Fruit fly (Drosophila melanogaster): ENCODE data around the gene CG31606.

The CG31606 gene

dm6 chr2L:8104094-8104493, 43.3 kb upstream of the CG31606 start:
- TF ChIP-seq sage (GFP tag; optimal IDR thresholded peaks at IDR 0.05): no peak
- TF ChIP-seq brk (GFP tag; optimal IDR thresholded peaks at IDR 0.05): no peak
- no peak for TF ChIP-seq foxo (GFP tag; optimal IDR thresholded peaks at IDR 0.05)
- TF ChIP-seq woc (GFP tag; optimal IDR thresholded peaks at IDR 0.05): no peak
- peak in 1 of 2 experiments; percentile 47 for TF ChIP-seq dl (GFP tag; optimal IDR thresholded peaks at IDR 0.05; ENCODE audit: insufficient read depth in 1 of 2, partially characterized antibody in 2 of 2)
- no peak for TF ChIP-seq OdsH (GFP tag; optimal IDR thresholded peaks at IDR 0.05)
- no peak for TF ChIP-seq CrebA (GFP tag; optimal IDR thresholded peaks at IDR 0.05; ENCODE audit: borderline replicate concordance)
- TF ChIP-seq pan (optimal IDR thresholded peaks at IDR 0.05): no peak
- TF ChIP-seq dsf (GFP tag; optimal IDR thresholded peaks at IDR 0.05; ENCODE audit: borderline replicate concordance): no peak
- TF ChIP-seq Rel (GFP tag; optimal IDR thresholded peaks at IDR 0.05): no peak
- TF ChIP-seq Rel (tag; optimal IDR thresholded peaks at IDR 0.05): no peak
- TF ChIP-seq Sp1 (GFP tag; optimal IDR thresholded peaks at IDR 0.05): no peak
- no peak for TF ChIP-seq br (GFP tag; optimal IDR thresholded peaks at IDR 0.05)
- no peak for TF ChIP-seq N (GFP tag; optimal IDR thresholded peaks at IDR 0.05)
- no peak for TF ChIP-seq rgr (GFP tag; optimal IDR thresholded peaks at IDR 0.05)
- TF ChIP-seq sv (GFP tag; optimal IDR thresholded peaks at IDR 0.05): no peak
- no peak for TF ChIP-seq tai (GFP tag; optimal IDR thresholded peaks at IDR 0.05)
- TF ChIP-seq HLH106 (tag; optimal IDR thresholded peaks at IDR 0.05): no peak
- TF ChIP-seq psq (GFP tag; optimal IDR thresholded peaks at IDR 0.05): no peak
- TF ChIP-seq lola (GFP tag; optimal IDR thresholded peaks at IDR 0.05): no peak
- no peak for TF ChIP-seq Hnf4 (GFP tag; optimal IDR thresholded peaks at IDR 0.05)
- peak; percentile 97 for TF ChIP-seq Vsx2 (GFP tag; optimal IDR thresholded peaks at IDR 0.05; ENCODE audit: partially characterized antibody)
- peak; percentile 65 for TF ChIP-seq Dif (GFP tag; optimal IDR thresholded peaks at IDR 0.05; ENCODE audit: partially characterized antibody)
- no peak for TF ChIP-seq h (GFP tag; optimal IDR thresholded peaks at IDR 0.05)
- no peak for TF ChIP-seq Jra (GFP tag; optimal IDR thresholded peaks at IDR 0.05)
- no peak for TF ChIP-seq Hr78 (GFP tag; optimal IDR thresholded peaks at IDR 0.05)

- TF ChIP-seq CrebA (GFP tag; optimal IDR thresholded peaks at IDR 0.05; ENCODE audit: borderline replicate concordance) (no peak), pan (optimal IDR thresholded peaks at IDR 0.05) (no peak), tai (GFP tag; optimal IDR thresholded peaks at IDR 0.05) (no peak), Vsx2 (GFP tag; optimal IDR thresholded peaks at IDR 0.05; ENCODE audit: partially characterized antibody) (no peak), br (GFP tag; optimal IDR thresholded peaks at IDR 0.05) (no peak), psq (GFP tag; optimal IDR thresholded peaks at IDR 0.05) (no peak), Hr78 (GFP tag; optimal IDR thresholded peaks at IDR 0.05) (no peak), woc (GFP tag; optimal IDR thresholded peaks at IDR 0.05) (no peak), foxo (GFP tag; optimal IDR thresholded peaks at IDR 0.05) (no peak), Sp1 (GFP tag; optimal IDR thresholded peaks at IDR 0.05) (no peak)
Observed at dm6 chr2L:8104706-8105105, 42.7 kb upstream of the CG31606 start.

- no peak for TF ChIP-seq Jra (GFP tag; optimal IDR thresholded peaks at IDR 0.05)
- TF ChIP-seq Vsx2 (GFP tag; optimal IDR thresholded peaks at IDR 0.05; ENCODE audit: partially characterized antibody): no peak
- no peak for TF ChIP-seq CG32264 (GFP tag; optimal IDR thresholded peaks at IDR 0.05)
- no peak for TF ChIP-seq Abd-B (GFP tag; optimal IDR thresholded peaks at IDR 0.05)
Observed at dm6 chr2L:8110549-8111438, 36.6 kb upstream of the CG31606 start.

dm6 chr2L:8116632-8117193, 30.7 kb upstream of the CG31606 start:
- no peak for TF ChIP-seq HLH106 (tag; optimal IDR thresholded peaks at IDR 0.05)
- TF ChIP-seq OdsH (GFP tag; optimal IDR thresholded peaks at IDR 0.05): no peak

DNA sequence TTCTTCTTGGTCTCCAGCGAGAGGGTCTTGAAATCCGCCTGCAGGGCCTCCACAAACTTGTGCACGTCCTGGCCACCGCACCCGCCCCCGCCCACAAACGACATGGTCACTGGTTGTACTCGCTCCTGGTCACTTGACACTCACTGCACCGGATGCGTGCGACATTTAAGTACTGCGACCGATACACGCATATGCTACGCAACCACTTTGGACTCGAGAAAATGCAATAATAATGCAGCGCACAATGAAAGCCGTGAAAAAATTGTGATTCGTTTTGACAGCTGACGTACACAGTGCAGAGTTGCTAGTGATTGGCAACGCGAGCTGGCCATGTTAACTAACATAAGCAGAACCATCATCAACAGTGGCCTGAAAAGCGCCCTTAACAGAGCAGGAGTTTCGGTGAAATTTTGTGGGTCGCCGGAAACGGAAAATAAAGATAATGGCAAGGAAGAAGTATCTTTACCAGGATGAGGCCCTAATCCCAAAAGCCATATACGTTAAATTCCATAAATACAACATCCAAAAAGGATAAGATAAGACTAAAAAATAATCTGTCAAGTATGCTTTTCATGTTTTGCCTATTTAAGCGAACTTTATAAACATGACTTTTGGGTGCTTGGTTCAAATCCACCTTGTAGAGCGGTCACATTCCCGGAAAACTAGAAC, 23.6 kb upstream of the CG31606 start, which contains the start of the genes mon2 and CG8673:
mon2 (minus strand) TSS at position 300 of the 669 bp plus-strand sequence.
CG8673 (plus strand) TSS at position 619 of the 669 bp plus-strand sequence.
- TF ChIP-seq sv (GFP tag; optimal IDR thresholded peaks at IDR 0.05): no peak
- TF ChIP-seq Abd-B (GFP tag; optimal IDR thresholded peaks at IDR 0.05): no peak
- TF ChIP-seq Hnf4 (GFP tag; optimal IDR thresholded peaks at IDR 0.05): no peak
- TF ChIP-seq Mio (GFP tag; optimal IDR thresholded peaks at IDR 0.05): no peak
- TF ChIP-seq br (GFP tag; optimal IDR thresholded peaks at IDR 0.05): no peak
- TF ChIP-seq CG9705 (GFP tag; optimal IDR thresholded peaks at IDR 0.05): no peak
- TF ChIP-seq lola (GFP tag; optimal IDR thresholded peaks at IDR 0.05): no peak
- no peak for TF ChIP-seq OdsH (GFP tag; optimal IDR thresholded peaks at IDR 0.05)
- no peak for TF ChIP-seq rgr (GFP tag; optimal IDR thresholded peaks at IDR 0.05)
- TF ChIP-seq jim (GFP tag; optimal IDR thresholded peaks at IDR 0.05): no peak
- TF ChIP-seq Myc (optimal IDR thresholded peaks at IDR 0.05): no peak
- no peak for TF ChIP-seq usp (GFP tag; optimal IDR thresholded peaks at IDR 0.05)
- TF ChIP-seq GATAd (GFP tag; optimal IDR thresholded peaks at IDR 0.05): no peak
- TF ChIP-seq ey (GFP tag; optimal IDR thresholded peaks at IDR 0.05): no peak
- no peak for TF ChIP-seq HLH106 (tag; optimal IDR thresholded peaks at IDR 0.05)
- TF ChIP-seq h (GFP tag; optimal IDR thresholded peaks at IDR 0.05): no peak
- no peak for TF ChIP-seq Rel (GFP tag; optimal IDR thresholded peaks at IDR 0.05)
- no peak for TF ChIP-seq Rel (tag; optimal IDR thresholded peaks at IDR 0.05)
- no peak for TF ChIP-seq Sp1 (GFP tag; optimal IDR thresholded peaks at IDR 0.05)
- no peak for TF ChIP-seq Hr78 (GFP tag; optimal IDR thresholded peaks at IDR 0.05)
- no peak for TF ChIP-seq N (GFP tag; optimal IDR thresholded peaks at IDR 0.05)

Data from whole organism, wandering third instar larva.